Fruit fly (Drosophila melanogaster): Measurements from ENCODE around the gene Ent2.
A peak's percentile ranks its signal among the peaks of the same experiment; 100 is the strongest.

Gene Ent2

dm6 chr2L:6561463-6562357 lies at the start of gene Ent2, which contains the start of gene Trmt6 (continued):
- TF ChIP-seq sima (GFP tag; optimal IDR thresholded peaks at IDR 0.05) = peak; percentile 85
- TF ChIP-seq CG17912 (GFP tag; optimal IDR thresholded peaks at IDR 0.05) = peak; percentile 78
- peak; percentile 75 for TF ChIP-seq nom (GFP tag; optimal IDR thresholded peaks at IDR 0.05)
- peak; percentile 83 for TF ChIP-seq psq (GFP tag; optimal IDR thresholded peaks at IDR 0.05)
- peak; percentile 90 for TF ChIP-seq abd-A (tag; optimal IDR thresholded peaks at IDR 0.05)
- peak; percentile 96 for TF ChIP-seq mirr (GFP tag; optimal IDR thresholded peaks at IDR 0.05)
- TF ChIP-seq Hr39 (optimal IDR thresholded peaks at IDR 0.05) = no peak
- peak; percentile 9 for TF ChIP-seq CG8359 (GFP tag; optimal IDR thresholded peaks at IDR 0.05; ENCODE audit: borderline replicate concordance)
- peak; percentile 86 for TF ChIP-seq trh (GFP tag; optimal IDR thresholded peaks at IDR 0.05)
- peak; percentile 94 for TF ChIP-seq Atf-2 (GFP tag; optimal IDR thresholded peaks at IDR 0.05)
- peak; percentile 91 for TF ChIP-seq dm (GFP tag; optimal IDR thresholded peaks at IDR 0.05)
- TF ChIP-seq CG12299 (tag; optimal IDR thresholded peaks at IDR 0.05) = peak; percentile 72
- peak; percentile 49 for TF ChIP-seq Dref (GFP tag; IDR thresholded peaks at IDR 0.05)
- no peak for TF ChIP-seq CG7963 (GFP tag; IDR thresholded peaks at IDR 0.05; ENCODE audit: partially characterized antibody)
- peak; percentile 94 for TF ChIP-seq Hr3 (GFP tag; optimal IDR thresholded peaks at IDR 0.05)
- TF ChIP-seq her (GFP tag; optimal IDR thresholded peaks at IDR 0.05) = peak; percentile 94
- TF ChIP-seq lov (optimal IDR thresholded peaks at IDR 0.05) = no peak
- TF ChIP-seq lov (GFP tag; IDR thresholded peaks at IDR 0.05) = peak; percentile 98
- peak; percentile 81 for TF ChIP-seq CG31365 (tag; optimal IDR thresholded peaks at IDR 0.05)
- TF ChIP-seq ham (GFP tag; IDR thresholded peaks at IDR 0.05) = peak; percentile 88
- TF ChIP-seq da (GFP tag; optimal IDR thresholded peaks at IDR 0.05) = peak; percentile 92
- TF ChIP-seq dysf (GFP tag; IDR thresholded peaks at IDR 0.05) = peak; percentile 98
- TF ChIP-seq CG2202 (tag; optimal IDR thresholded peaks at IDR 0.05) = peak; percentile 77
- TF ChIP-seq CG1602 (GFP tag; optimal IDR thresholded peaks at IDR 0.05) = peak; percentile 95
- TF ChIP-seq eyg (GFP tag; optimal IDR thresholded peaks at IDR 0.05) = peak; percentile 94
- TF ChIP-seq vnd (GFP tag; IDR thresholded peaks at IDR 0.05; ENCODE audit: partially characterized antibody) = no peak
- TF ChIP-seq CG31441 (GFP tag; IDR thresholded peaks at IDR 0.05) = peak; percentile 91
- TF ChIP-seq CG4360 (GFP tag; IDR thresholded peaks at IDR 0.05) = peak; percentile 80
- peak; percentile 92 for TF ChIP-seq pb (GFP tag; optimal IDR thresholded peaks at IDR 0.05)
- peak; percentile 94 for TF ChIP-seq fd3F (GFP tag; optimal IDR thresholded peaks at IDR 0.05)
- peak; percentile 94 for TF ChIP-seq CG16863 (GFP tag; optimal IDR thresholded peaks at IDR 0.05)
- TF ChIP-seq Asciz (GFP tag; optimal IDR thresholded peaks at IDR 0.05) = peak; percentile 90
- peak; percentile 97 for TF ChIP-seq B-H1 (GFP tag; IDR thresholded peaks at IDR 0.05)
- TF ChIP-seq MTF-1 (GFP tag; optimal IDR thresholded peaks at IDR 0.05; ENCODE audit: borderline replicate concordance) = peak; percentile 89
- TF ChIP-seq sob (GFP tag; IDR thresholded peaks at IDR 0.05) = peak; percentile 98
- peak; percentile 96 for TF ChIP-seq ERR (GFP tag; optimal IDR thresholded peaks at IDR 0.05)
- peak; percentile 90 for TF ChIP-seq CG11723 (GFP tag; optimal IDR thresholded peaks at IDR 0.05)
- peak; percentile 31; the same call in 1 of the 2 replicates for TF ChIP-seq Bgb (GFP tag; IDR thresholded peaks at IDR 0.05; ENCODE audit: partially characterized antibody)
- TF ChIP-seq CrebB (tag; optimal IDR thresholded peaks at IDR 0.05) = peak; percentile 85
- peak; percentile 86 for TF ChIP-seq CG9437 (GFP tag; optimal IDR thresholded peaks at IDR 0.05)
- peak; percentile 87 for TF ChIP-seq CG10274 (GFP tag; optimal IDR thresholded peaks at IDR 0.05)
- peak; percentile 34 for TF ChIP-seq BEAF-32 (GFP tag; optimal IDR thresholded peaks at IDR 0.05)
- peak; percentile 12 for TF ChIP-seq gfzf (GFP tag; optimal IDR thresholded peaks at IDR 0.05)
- no peak for TF ChIP-seq pan (optimal IDR thresholded peaks at IDR 0.05)
- peak in 1 of 2 experiments; percentile 98 for TF ChIP-seq pan (GFP tag; optimal IDR thresholded peaks at IDR 0.05 in 1 of 2, IDR thresholded peaks at IDR 0.05 in 1 of 2)
- peak; percentile 79 to 96 for TF ChIP-seq bsh (GFP tag; optimal IDR thresholded peaks at IDR 0.05)
- peak; percentile 79 for TF ChIP-seq E2f2 (GFP tag; IDR thresholded peaks at IDR 0.05)
- peak; percentile 97 for TF ChIP-seq Xrp1 (GFP tag; IDR thresholded peaks at IDR 0.05)
- peak; percentile 95 for TF ChIP-seq gsb (GFP tag; IDR thresholded peaks at IDR 0.05)

Data from whole organism, embryonic.